Fruit fly (Drosophila melanogaster): ENCODE data around the gene ome.

ome gene

DNA sequence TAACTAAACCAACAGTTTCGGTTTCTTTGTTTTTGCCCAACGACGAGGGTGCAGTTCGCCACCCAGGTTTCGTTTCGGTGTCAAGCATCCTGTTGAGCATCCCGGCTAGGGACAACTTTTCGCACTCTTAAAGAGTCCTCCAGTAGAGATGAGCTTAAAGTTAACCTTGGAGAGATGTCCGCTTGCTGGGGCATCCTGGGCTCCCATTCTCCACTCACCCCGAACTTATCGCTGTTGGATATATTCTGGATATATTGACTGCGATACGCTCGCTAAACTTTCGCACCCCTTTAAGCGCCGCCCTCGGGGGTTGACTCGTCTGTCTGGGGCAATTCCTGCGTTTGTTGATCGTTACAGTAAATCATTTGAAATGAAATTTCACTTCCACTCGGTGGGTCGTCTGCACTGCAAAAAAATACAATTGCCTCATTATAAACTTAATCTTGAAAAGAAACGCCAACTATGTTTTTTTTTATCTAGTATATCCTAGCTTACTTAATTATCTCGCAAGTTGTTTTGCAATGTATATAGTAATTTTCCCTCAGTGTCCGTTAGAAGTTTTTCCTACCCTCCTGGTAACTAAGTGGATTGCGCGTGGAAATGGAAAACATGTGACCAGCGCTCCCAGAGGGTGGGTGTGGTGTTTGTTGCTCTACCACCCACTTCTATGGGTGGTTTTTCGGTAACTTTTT is 10.9 kb upstream of the ome start (continued):
- TF ChIP-seq sr (GFP tag; IDR thresholded peaks at IDR 0.05) (peak; percentile 68; the same call in 2 of the 3 replicates), Mad (GFP tag; optimal IDR thresholded peaks at IDR 0.05) (peak; percentile 62), vnd (GFP tag; IDR thresholded peaks at IDR 0.05; ENCODE audit: partially characterized antibody) (no peak), CG12769 (tag; optimal IDR thresholded peaks at IDR 0.05) (peak; percentile 78), Xrp1 (GFP tag; IDR thresholded peaks at IDR 0.05) (peak; percentile 93), Lhr (GFP tag; optimal IDR thresholded peaks at IDR 0.05) (peak; percentile 38), hb (GFP tag; IDR thresholded peaks at IDR 0.05; ENCODE audit: partially characterized antibody) (no peak), MESR4 (GFP tag; optimal IDR thresholded peaks at IDR 0.05) (peak; percentile 7), pnt (GFP tag; optimal IDR thresholded peaks at IDR 0.05) (peak; percentile 72), jing (GFP tag; optimal IDR thresholded peaks at IDR 0.05) (peak; percentile 44), Jarid2 (GFP tag; optimal IDR thresholded peaks at IDR 0.05) (no peak), CG31365 (tag; optimal IDR thresholded peaks at IDR 0.05) (peak; percentile 46), CG17361 (GFP tag; IDR thresholded peaks at IDR 0.05) (peak; percentile 80), otp (GFP tag; IDR thresholded peaks at IDR 0.05) (peak; percentile 75), gfzf (GFP tag; optimal IDR thresholded peaks at IDR 0.05) (no peak), ERR (GFP tag; optimal IDR thresholded peaks at IDR 0.05) (peak; percentile 58), Bteb2 (GFP tag; optimal IDR thresholded peaks at IDR 0.05) (peak; percentile 71), chif (GFP tag; optimal IDR thresholded peaks at IDR 0.05) (peak; percentile 71 to 79), Fer2 (tag; optimal IDR thresholded peaks at IDR 0.05) (peak; percentile 46), gsb (GFP tag; IDR thresholded peaks at IDR 0.05) (peak; percentile 66; the same call in 1 of the 2 replicates), slbo (GFP tag; IDR thresholded peaks at IDR 0.05) (peak; percentile 85), CG10959 (GFP tag; IDR thresholded peaks at IDR 0.05) (peak; percentile 59), phol (tag; optimal IDR thresholded peaks at IDR 0.05) (peak; percentile 67), CG16863 (GFP tag; optimal IDR thresholded peaks at IDR 0.05) (peak; percentile 80), CG4424 (GFP tag; optimal IDR thresholded peaks at IDR 0.05) (peak; percentile 74), sens-2 (GFP tag; IDR thresholded peaks at IDR 0.05) (peak; percentile 56; the same call in 1 of the 2 replicates), org-1 (GFP tag; optimal IDR thresholded peaks at IDR 0.05) (peak; percentile 81), hth (optimal IDR thresholded peaks at IDR 0.05) (no peak), CG17612 (GFP tag; IDR thresholded peaks at IDR 0.05) (0 out of 2 replicates have a peak, but pooled peaks have one; percentile 16), CG11723 (GFP tag; optimal IDR thresholded peaks at IDR 0.05) (peak; percentile 58), crp (GFP tag; optimal IDR thresholded peaks at IDR 0.05) (peak in 1 of 2 experiments; percentile 34), Elba2 (GFP tag; optimal IDR thresholded peaks at IDR 0.05) (no peak), twi (tag; optimal IDR thresholded peaks at IDR 0.05) (peak; percentile 32), Hmr (GFP tag; optimal IDR thresholded peaks at IDR 0.05) (peak; percentile 88), ken (GFP tag; IDR thresholded peaks at IDR 0.05) (peak; percentile 74; the same call in 2 of the 3 replicates), sqz (GFP tag; optimal IDR thresholded peaks at IDR 0.05) (peak; percentile 80), CG14050 (GFP tag; IDR thresholded peaks at IDR 0.05) (peak; percentile 62), CG1647 (GFP tag; optimal IDR thresholded peaks at IDR 0.05) (peak; percentile 41), lbe (GFP tag; optimal IDR thresholded peaks at IDR 0.05) (no peak), BEAF-32 (GFP tag; optimal IDR thresholded peaks at IDR 0.05) (no peak), tup (GFP tag; optimal IDR thresholded peaks at IDR 0.05) (peak; percentile 65), CG11085 (GFP tag; IDR thresholded peaks at IDR 0.05) (peak; percentile 71; the same call in 1 of the 2 replicates), CG10321 (GFP tag; IDR thresholded peaks at IDR 0.05) (no peak; the same call in 1 of the 2 replicates), CG8281 (tag; optimal IDR thresholded peaks at IDR 0.05) (peak; percentile 45), vfl (GFP tag; optimal IDR thresholded peaks at IDR 0.05) (peak; percentile 37), Ssrp (tag; optimal IDR thresholded peaks at IDR 0.05) (peak; percentile 70), CG17328 (GFP tag; IDR thresholded peaks at IDR 0.05) (peak; percentile 86), CG13287 (GFP tag; IDR thresholded peaks at IDR 0.05; ENCODE audit: partially characterized antibody) (no peak), CG3995 (GFP tag; optimal IDR thresholded peaks at IDR 0.05) (no peak)

Data from whole organism, embryonic.